Fruit fly (Drosophila melanogaster) whole organism, embryonic: ENCODE results near the gene Nckx30C.

Source experiments
- Atf3 ChIP-seq: fragments of 200-800 bp; sonication (Bioruptor generic); optimal IDR thresholded peaks from 3 replicates; lab custom pipeline; 2016; ENCODE audit warnings: missing biosample characterization, missing genetic modification characterization
- CG10565 ChIP-seq: fragments of 200-800 bp; sonication (Bioruptor generic); optimal IDR thresholded peaks from 3 replicates; lab custom pipeline; 2016; ENCODE audit warnings: missing biosample characterization, mild to moderate bottlenecking, missing genetic modification characterization
- CG11560 ChIP-seq: fragments of 200-800 bp; sonication (Bioruptor generic); IDR thresholded peaks from 3 replicates; pipeline ENCODE4 v1.3.6; 2022; ENCODE audit warnings: missing biosample characterization, missing genetic modification characterization
- CG12104 ChIP-seq: fragments of 200-800 bp; sonication (Bioruptor generic); optimal IDR thresholded peaks from 3 replicates; lab custom pipeline; 2016; ENCODE audit warnings: missing biosample characterization, missing genetic modification characterization
- CG12155 ChIP-seq: fragments of 200-800 bp; sonication (Bioruptor generic); optimal IDR thresholded peaks from 3 replicates; lab custom pipeline; 2016; ENCODE audit warnings: missing biosample characterization, missing genetic modification characterization
- CG12769 ChIP-seq: fragments of 200-800 bp; sonication (Bioruptor generic); optimal IDR thresholded peaks from 2 replicates; lab custom pipeline; 2019; ENCODE audit warnings: missing biosample characterization, mild to moderate bottlenecking, missing genetic modification characterization, moderate library complexity
- CG13287 ChIP-seq: fragments of 200-800 bp; sonication (Bioruptor generic); IDR thresholded peaks from 2 replicates; pipeline ENCODE4 v1.3.6; 2022; ENCODE audit warnings: missing biosample characterization, missing genetic modification characterization; ENCODE audit not compliant: partially characterized antibody
- CG13894 ChIP-seq: fragments of 200-800 bp; sonication (Bioruptor generic); optimal IDR thresholded peaks from 3 replicates; lab custom pipeline; 2018; ENCODE audit warnings: missing biosample characterization, mild to moderate bottlenecking, missing genetic modification characterization, moderate library complexity
- CG16815 ChIP-seq: fragments of 200-800 bp; sonication (Bioruptor generic); optimal IDR thresholded peaks from 3 replicates; lab custom pipeline; 2017; ENCODE audit warnings: missing biosample characterization, mild to moderate bottlenecking, missing genetic modification characterization
- CG16863 ChIP-seq: fragments of 200-800 bp; sonication (Bioruptor generic); optimal IDR thresholded peaks from 3 replicates; lab custom pipeline; 2016; ENCODE audit warnings: missing biosample characterization, missing genetic modification characterization
- CG17568 ChIP-seq: fragments of 200-800 bp; sonication (Bioruptor generic); optimal IDR thresholded peaks from 2 replicates; lab custom pipeline; 2018; ENCODE audit warnings: missing biosample characterization, mild to moderate bottlenecking, missing genetic modification characterization, moderate library complexity
- CG18262 ChIP-seq: fragments of 200-800 bp; optimal IDR thresholded peaks from 3 replicates; lab custom pipeline; 2019; ENCODE audit warnings: missing biosample characterization, mild to moderate bottlenecking, missing genetic modification characterization, moderate library complexity
- CG3163 ChIP-seq: fragments of 200-800 bp; sonication (Bioruptor generic); optimal IDR thresholded peaks from 3 replicates; lab custom pipeline; 2016; ENCODE audit warnings: missing biosample characterization, missing genetic modification characterization
- CG3726 ChIP-seq: fragments of 200-800 bp; sonication (Bioruptor generic); IDR thresholded peaks from 3 replicates; pipeline ENCODE4, ENCODE4 v1.3.6; 2022; ENCODE audit warnings: missing biosample characterization, missing genetic modification characterization
- CG3838 ChIP-seq: fragments of 200-800 bp; sonication (Bioruptor generic); optimal IDR thresholded peaks from 3 replicates; lab custom pipeline; 2016; ENCODE audit warnings: missing biosample characterization, missing genetic modification characterization
- CG4854 ChIP-seq: fragments of 200-800 bp; sonication (Bioruptor generic); optimal IDR thresholded peaks from 2 replicates; lab custom pipeline; 2016; ENCODE audit warnings: missing biosample characterization, missing genetic modification characterization, inconsistent platforms
- CG7786 ChIP-seq: fragments of 200-800 bp; sonication (Bioruptor generic); optimal IDR thresholded peaks from 2 replicates; lab custom pipeline; 2016; ENCODE audit warnings: missing biosample characterization, missing genetic modification characterization
- CG8388 ChIP-seq: fragments of 200-800 bp; sonication (Bioruptor generic); optimal IDR thresholded peaks from 2 replicates; lab custom pipeline; 2019; ENCODE audit warnings: missing biosample characterization, mild to moderate bottlenecking, missing genetic modification characterization, moderate library complexity
- Doc3 ChIP-seq: fragments of 200-800 bp; sonication (Bioruptor generic); IDR thresholded peaks from 3 replicates; pipeline ENCODE4 v1.3.6; 2022; ENCODE audit warnings: missing biosample characterization, missing genetic modification characterization; ENCODE audit not compliant: partially characterized antibody
- E2f2 ChIP-seq: fragments of 200-800 bp; sonication (Bioruptor generic); IDR thresholded peaks from 2 replicates; pipeline ENCODE4 v1.3.6; 2022; ENCODE audit warnings: missing biosample characterization, missing genetic modification characterization
- Ets65A ChIP-seq: fragments of 200-800 bp; sonication (Bioruptor generic); peaks from one replicate; lab custom pipeline; 2016; ENCODE audit warnings: missing biosample characterization, missing genetic modification characterization
- HLH3B ChIP-seq: fragments of 200-800 bp; sonication (Bioruptor generic); IDR thresholded peaks from 2 replicates; pipeline ENCODE4 v1.3.6; 2022; ENCODE audit warnings: missing biosample characterization, missing genetic modification characterization
- HLH54F ChIP-seq: fragments of 200-800 bp; sonication (Bioruptor generic); optimal IDR thresholded peaks from 3 replicates; lab custom pipeline; 2016; ENCODE audit warnings: missing biosample characterization, missing genetic modification characterization
- Hey ChIP-seq: fragments of 200-800 bp; sonication (Bioruptor generic); optimal IDR thresholded peaks from 3 replicates; lab custom pipeline; 2018; ENCODE audit warnings: missing biosample characterization, mild to moderate bottlenecking, missing genetic modification characterization
- Med ChIP-seq: fragments of 200-800 bp; sonication (Bioruptor generic); peaks from one replicate; lab custom pipeline; 2016; ENCODE audit warnings: missing biosample characterization, missing genetic modification characterization, mild to moderate bottlenecking, inconsistent platforms, moderate library complexity
- PHDP ChIP-seq: fragments of 200-800 bp; sonication (Bioruptor generic); optimal IDR thresholded peaks from 3 replicates; lab custom pipeline; 2018; ENCODE audit warnings: missing biosample characterization, mild to moderate bottlenecking, missing genetic modification characterization, moderate library complexity
- Ssrp ChIP-seq: fragments of 200-800 bp; sonication (Bioruptor generic); optimal IDR thresholded peaks from 2 replicates; lab custom pipeline; 2018; ENCODE audit warnings: missing biosample characterization, mild to moderate bottlenecking, missing genetic modification characterization, moderate library complexity
- bigmax ChIP-seq: fragments of 200-800 bp; sonication (Bioruptor generic); optimal IDR thresholded peaks from 2 replicates; lab custom pipeline; 2018; ENCODE audit warnings: missing biosample characterization, mild to moderate bottlenecking, missing genetic modification characterization
- caup ChIP-seq: fragments of 200-800 bp; sonication (Bioruptor generic); optimal IDR thresholded peaks from 3 replicates; lab custom pipeline; 2017; ENCODE audit warnings: missing biosample characterization, mild to moderate bottlenecking, missing genetic modification characterization, moderate library complexity; ENCODE audit not compliant: severe bottlenecking
- cg ChIP-seq: fragments of 200-800 bp; sonication (Bioruptor generic); optimal IDR thresholded peaks from 3 replicates; lab custom pipeline; 2019; ENCODE audit warnings: missing biosample characterization, mild to moderate bottlenecking, missing genetic modification characterization, moderate library complexity
- crc ChIP-seq: fragments of 200-800 bp; sonication (Bioruptor generic); optimal IDR thresholded peaks from 2 replicates; lab custom pipeline; 2016; ENCODE audit warnings: missing biosample characterization, missing genetic modification characterization
- dimm ChIP-seq: fragments of 200-800 bp; sonication (Bioruptor generic); IDR thresholded peaks from 2 replicates; pipeline ENCODE4 v1.3.6; 2022; ENCODE audit warnings: missing biosample characterization, missing genetic modification characterization
- dmrt11E ChIP-seq: fragments of 200-800 bp; sonication (Bioruptor generic); optimal IDR thresholded peaks from 3 replicates; lab custom pipeline; 2018; ENCODE audit warnings: missing biosample characterization, mild to moderate bottlenecking, missing genetic modification characterization, moderate library complexity
- gcm ChIP-seq: fragments of 200-800 bp; sonication (Bioruptor generic); optimal IDR thresholded peaks from 2 replicates; lab custom pipeline; 2019; ENCODE audit warnings: missing biosample characterization, mild to moderate bottlenecking, missing genetic modification characterization, moderate library complexity
- jing ChIP-seq: fragments of 200-800 bp; sonication (Bioruptor generic); optimal IDR thresholded peaks from 2 replicates; lab custom pipeline; 2018; ENCODE audit warnings: missing biosample characterization, mild to moderate bottlenecking, missing genetic modification characterization
- odd ChIP-seq: fragments of 200-800 bp; sonication (Bioruptor generic); optimal IDR thresholded peaks from 2 replicates; lab custom pipeline; 2017; ENCODE audit warnings: missing biosample characterization, mild to moderate bottlenecking, missing genetic modification characterization
- onecut ChIP-seq: fragments of 200-800 bp; sonication (Bioruptor generic); IDR thresholded peaks from 2 replicates; pipeline ENCODE4 v1.3.6; 2022; ENCODE audit warnings: missing biosample characterization, missing genetic modification characterization
- pb ChIP-seq: fragments of 200-800 bp; sonication (Bioruptor generic); optimal IDR thresholded peaks from 3 replicates; lab custom pipeline; 2016; ENCODE audit warnings: missing biosample characterization, missing genetic modification characterization
- pfk ChIP-seq: fragments of 200-800 bp; sonication (Bioruptor generic); optimal IDR thresholded peaks from 2 replicates; lab custom pipeline; 2018; ENCODE audit warnings: missing biosample characterization, mild to moderate bottlenecking, missing genetic modification characterization, moderate library complexity
- phol ChIP-seq: fragments of 200-800 bp; sonication (Bioruptor generic); optimal IDR thresholded peaks from 3 replicates; lab custom pipeline; 2018; ENCODE audit warnings: missing biosample characterization, mild to moderate bottlenecking, missing genetic modification characterization, moderate library complexity
- pita ChIP-seq: fragments of 200-800 bp; sonication (Bioruptor generic); optimal IDR thresholded peaks from 2 replicates; lab custom pipeline; 2017; ENCODE audit warnings: missing biosample characterization, mild to moderate bottlenecking, missing genetic modification characterization
- prd ChIP-seq, 3 experiments: fragments of >200 bp in 2 of 3; fragments of 200-800 bp in 1 of 3; sonication (Bioruptor generic) in 1 of 3; optimal IDR thresholded peaks in 2 of 3; IDR thresholded peaks in 1 of 3; 2 replicates in 2 of 3; 3 replicates in 1 of 3; pipeline versions ENCODE4 v1.3.6 to Lab custom; 2017 to 2022; ENCODE audit warnings: missing biosample characterization in 1 of 3, missing genetic modification characterization in 1 of 3
- row ChIP-seq: fragments of 200-800 bp; sonication (Bioruptor generic); IDR thresholded peaks from 3 replicates; pipeline ENCODE4 v1.3.6; 2022; ENCODE audit warnings: missing biosample characterization, missing genetic modification characterization
- sim ChIP-seq: fragments of 200-800 bp; sonication (Bioruptor generic); IDR thresholded peaks from 2 replicates; pipeline ENCODE4 v1.3.6; 2022; ENCODE audit warnings: missing biosample characterization, missing genetic modification characterization
- sima ChIP-seq: fragments of 200-800 bp; sonication (Bioruptor generic); optimal IDR thresholded peaks from 2 replicates; lab custom pipeline; 2016; ENCODE audit warnings: missing biosample characterization, missing genetic modification characterization
- slbo ChIP-seq: fragments of 200-800 bp; sonication (Bioruptor generic); IDR thresholded peaks from 2 replicates; pipeline ENCODE4 v1.3.6; 2022; ENCODE audit warnings: missing biosample characterization, missing genetic modification characterization
- sna ChIP-seq: fragments of 200-800 bp; sonication (Bioruptor generic); IDR thresholded peaks from 2 replicates; pipeline ENCODE4 v1.3.6; 2022; ENCODE audit warnings: missing biosample characterization, missing genetic modification characterization; ENCODE audit not compliant: partially characterized antibody
- zfh1 ChIP-seq: fragments of 200-800 bp; sonication (Bioruptor generic); IDR thresholded peaks from 3 replicates; pipeline ENCODE4 v1.3.6; 2022; ENCODE audit warnings: missing biosample characterization, missing genetic modification characterization

The Nckx30C gene

DNA sequence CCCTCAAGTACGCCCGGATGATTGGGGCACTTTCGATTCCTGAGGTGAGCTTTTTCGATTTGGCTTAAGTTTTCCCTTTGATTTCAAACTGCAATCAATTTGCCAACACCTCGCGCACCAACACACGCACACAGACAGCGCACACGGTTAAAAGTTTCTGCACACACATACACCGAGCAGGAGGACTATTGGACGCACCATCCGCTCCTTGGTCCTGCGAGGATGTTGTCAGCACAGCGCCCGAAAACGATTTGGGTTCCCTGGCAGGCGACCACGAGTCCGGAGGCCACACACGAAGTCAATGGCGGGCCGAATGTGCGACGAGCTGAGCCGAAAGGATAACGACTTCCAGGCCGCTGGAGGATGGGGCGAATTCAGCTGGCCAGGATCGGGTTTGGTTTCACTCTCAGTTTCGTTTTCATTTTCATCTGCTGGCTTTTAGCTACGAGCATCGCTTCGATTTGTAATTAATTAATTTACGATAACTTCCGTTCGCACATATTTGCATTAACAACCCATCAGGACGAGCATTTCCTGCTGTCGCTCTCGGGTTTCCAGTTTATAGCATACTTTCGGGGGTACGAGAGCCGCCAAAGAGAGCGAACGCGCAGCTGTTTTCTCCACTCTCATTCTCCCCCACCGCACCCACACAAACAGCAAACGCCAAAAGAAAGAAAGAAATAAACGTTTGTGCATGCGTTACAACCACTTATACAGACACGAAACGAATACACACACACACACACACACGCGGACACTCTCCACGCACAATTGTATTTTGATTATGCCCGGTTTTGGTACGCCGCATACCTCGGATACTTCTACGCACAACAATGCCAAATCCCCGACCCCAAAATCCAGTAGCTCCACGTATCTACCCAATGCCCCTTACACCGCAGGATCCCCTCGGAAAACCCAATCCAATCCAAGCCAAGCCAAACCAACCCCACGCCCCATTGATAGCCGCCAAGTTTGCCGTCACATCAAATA, at the start of gene Nckx30C:
TSS of gene Nckx30C (minus strand) at position 260 of the 990 bp plus-strand sequence.
- no peak for TF ChIP-seq crc
- no peak for TF ChIP-seq Atf3
- TF ChIP-seq CG12155 (GFP tag; lab: Kevin White, UChicago), result no peak
- TF ChIP-seq odd, result no peak
- no peak for TF ChIP-seq PHDP (tag; lab: Kevin White, UChicago)
- TF ChIP-seq E2f2 (GFP tag; lab: Robert Waterston, UW), result no peak
- TF ChIP-seq jing (GFP tag; lab: Kevin White, UChicago), result no peak
- TF ChIP-seq row, result no peak
- no peak for TF ChIP-seq Ssrp (tag; lab: Kevin White, UChicago)
- no peak for TF ChIP-seq sna (GFP tag; lab: Robert Waterston, UW)
- peak; percentile 69 for TF ChIP-seq CG13894
- no peak for TF ChIP-seq caup
- no peak for TF ChIP-seq phol (tag; lab: Kevin White, UChicago)
- no peak for TF ChIP-seq onecut (GFP tag; lab: Robert Waterston, UW)
- TF ChIP-seq CG12104, result no peak
- TF ChIP-seq CG13287 (GFP tag; lab: Robert Waterston, UW), result no peak
- no peak for TF ChIP-seq sima
- TF ChIP-seq slbo (GFP tag; lab: Robert Waterston, UW), result 0 out of 2 replicates have a peak, but pooled peaks have one; percentile 8
- TF ChIP-seq dmrt11E (tag; lab: Kevin White, UChicago), result no peak
- TF ChIP-seq cg (GFP tag; lab: Kevin White, UChicago), result peak; percentile 39
- no peak for TF ChIP-seq sim (GFP tag; lab: Robert Waterston, UW)
- TF ChIP-seq CG10565, result no peak
- no peak for TF ChIP-seq pfk (GFP tag; lab: Kevin White, UChicago)
- no peak for TF ChIP-seq CG17568
- TF ChIP-seq bigmax (GFP tag; lab: Kevin White, UChicago), result no peak
- no peak for TF ChIP-seq CG8388 (GFP tag; lab: Kevin White, UChicago)
- no peak for TF ChIP-seq CG3838 (GFP tag; lab: Kevin White, UChicago)
- no peak for TF ChIP-seq HLH3B (GFP tag; lab: Robert Waterston, UW)
- no peak for TF ChIP-seq pb (GFP tag; lab: Kevin White, UChicago)
- TF ChIP-seq pita (GFP tag; lab: Kevin White, UChicago), result no peak
- TF ChIP-seq CG16815, result no peak
- no peak for TF ChIP-seq prd (optimal IDR thresholded peaks at IDR 0.05; lab: Kevin White, UChicago)
- no peak for TF ChIP-seq prd (GFP tag; IDR thresholded peaks at IDR 0.05; lab: Robert Waterston, UW)
- TF ChIP-seq Doc3, result no peak
- no peak for TF ChIP-seq CG16863 (GFP tag; lab: Kevin White, UChicago)
- TF ChIP-seq Ets65A (GFP tag; lab: Kevin White, UChicago), result no peak
- TF ChIP-seq dimm (GFP tag; lab: Robert Waterston, UW), result no peak
- no peak for TF ChIP-seq zfh1 (GFP tag; lab: Robert Waterston, UW)
- TF ChIP-seq CG3726 (GFP tag; lab: Robert Waterston, UW), result no peak
- TF ChIP-seq Hey, result no peak
- TF ChIP-seq Med (GFP tag; lab: Kevin White, UChicago), result peak; percentile 56
- no peak for TF ChIP-seq CG18262
- TF ChIP-seq CG12769, result no peak
- TF ChIP-seq gcm (GFP tag; lab: Kevin White, UChicago), result no peak
- no peak for TF ChIP-seq CG4854 (GFP tag; lab: Kevin White, UChicago)
- TF ChIP-seq CG7786 (GFP tag; lab: Kevin White, UChicago), result no peak
- no peak for TF ChIP-seq HLH54F (GFP tag; lab: Kevin White, UChicago)
- TF ChIP-seq CG11560 (tag; lab: Robert Waterston, UW), result no peak
- no peak for TF ChIP-seq CG3163 (GFP tag; lab: Kevin White, UChicago)
